Worm (Caenorhabditis elegans) whole organism, early embryonic: ENCODE measurements around the gene F40F8.12.

Experiments
- F13C5.2 ChIP-seq: sonication (generic microtip); optimal IDR thresholded peaks from 2 replicates; lab custom pipeline; 2017; ENCODE audit warnings: mild to moderate bottlenecking, missing genetic modification characterization, inconsistent platforms, missing compliant biosample characterization
- ama-1 ChIP-seq: fragments of 150-350 bp; optimal IDR thresholded peaks from 2 replicates; lab custom pipeline; 2014
- ets-7 ChIP-seq: sonication (generic microtip); optimal IDR thresholded peaks from 2 replicates; lab custom pipeline; 2016; ENCODE audit warnings: missing genotype, missing genetic modification characterization, missing compliant biosample characterization
- flt-1 ChIP-seq: fragments of 200-800 bp; sonication (Bioruptor generic); IDR thresholded peaks from 2 replicates; pipeline ENCODE4 v1.3.6; 2022; ENCODE audit warnings: missing genetic modification characterization, missing compliant biosample characterization
- pes-1 ChIP-seq: fragments of 200-800 bp; sonication (Bioruptor generic); IDR thresholded peaks from 2 replicates; pipeline ENCODE4 v1.3.6; 2022; ENCODE audit warnings: missing genetic modification reagents, missing genetic modification characterization, missing compliant biosample characterization
- scrt-1 ChIP-seq: fragments of 200-800 bp; sonication (Bioruptor generic); IDR thresholded peaks from 2 replicates; pipeline ENCODE4 v1.3.6; 2022; ENCODE audit warnings: missing genetic modification characterization, missing compliant biosample characterization
- tra-4 ChIP-seq: sonication (generic microtip); optimal IDR thresholded peaks from 2 replicates; lab custom pipeline; 2017; ENCODE audit warnings: missing genetic modification characterization, missing compliant biosample characterization

- TF ChIP-seq flt-1 (GFP tag; lab: Robert Waterston, UW) (no peak), ets-7 (tag; lab: Kevin White, UChicago) (no peak), ama-1 (lab: Kevin White, UChicago) (no peak), pes-1 (GFP tag; lab: Robert Waterston, UW) (no peak), tra-4 (tag; lab: Kevin White, UChicago) (no peak), scrt-1 (GFP tag; lab: Robert Waterston, UW) (no peak), F13C5.2 (tag; lab: Kevin White, UChicago) (no peak)
These were observed 19.2 kb upstream of the F40F8.12 start for ce11 chrII:11110419-11110818.
